Worm (Caenorhabditis elegans) whole organism, late embryonic: ENCODE measurements around the gene ger-1.
A peak's percentile ranks its signal among the peaks of the same experiment; 100 is the strongest.

Experiments used
- C38D4.7 ChIP-seq: fragments of 200-800 bp; sonication (Bioruptor generic); optimal IDR thresholded peaks from 2 replicates; lab custom pipeline; 2018; ENCODE audit warnings: mild to moderate bottlenecking, missing genetic modification characterization, moderate library complexity, missing compliant biosample characterization
- F13H6.1 ChIP-seq: sonication (generic microtip); optimal IDR thresholded peaks from 2 replicates; lab custom pipeline; 2016; ENCODE audit warnings: missing genetic modification characterization, missing compliant biosample characterization
- Y22D7AL.16 ChIP-seq: sonication (generic microtip); optimal IDR thresholded peaks from 2 replicates; lab custom pipeline; 2016; ENCODE audit warnings: missing genetic modification characterization, missing compliant biosample characterization
- ahr-1 ChIP-seq: sonication (generic microtip); optimal IDR thresholded peaks from 2 replicates; lab custom pipeline; 2016; ENCODE audit warnings: missing genetic modification characterization, missing compliant biosample characterization
- ama-1 ChIP-seq: fragments of 150-350 bp; optimal IDR thresholded peaks from 2 replicates; lab custom pipeline; 2014
- ceh-14 ChIP-seq: sonication (generic microtip); optimal IDR thresholded peaks from 2 replicates; lab custom pipeline; 2016; ENCODE audit warnings: missing genotype, missing genetic modification characterization, missing compliant biosample characterization
- ceh-19 ChIP-seq: fragments of 200-800 bp; sonication (Bioruptor generic); optimal IDR thresholded peaks from 2 replicates; lab custom pipeline; 2018; ENCODE audit warnings: mild to moderate bottlenecking, missing genetic modification characterization, missing compliant biosample characterization
- ceh-2 ChIP-seq: sonication (generic microtip); optimal IDR thresholded peaks from 2 replicates; lab custom pipeline; 2016; ENCODE audit warnings: missing genotype, missing genetic modification characterization, missing compliant biosample characterization
- ceh-30 ChIP-seq: fragments of 150-350 bp; optimal IDR thresholded peaks from 2 replicates; lab custom pipeline; 2014; ENCODE audit warnings: missing biosample characterization, missing genetic modification characterization
- ceh-45 ChIP-seq: fragments of 200-800 bp; sonication (Bioruptor generic); IDR thresholded peaks from 2 replicates; pipeline ENCODE4 v1.3.6; 2022; ENCODE audit warnings: missing genetic modification reagents, missing genetic modification characterization, missing compliant biosample characterization
- ceh-48 ChIP-seq: sonication (generic microtip); optimal IDR thresholded peaks from 2 replicates; lab custom pipeline; 2016; ENCODE audit warnings: missing genetic modification characterization, inconsistent platforms, missing compliant biosample characterization
- ceh-9 ChIP-seq: sonication (generic microtip); optimal IDR thresholded peaks from 2 replicates; lab custom pipeline; 2016; ENCODE audit warnings: mild to moderate bottlenecking, missing genetic modification characterization, inconsistent platforms, missing compliant biosample characterization
- che-1 ChIP-seq: sonication (generic microtip); optimal IDR thresholded peaks from 2 replicates; lab custom pipeline; 2016; ENCODE audit warnings: mild to moderate bottlenecking, missing genetic modification characterization, missing compliant biosample characterization
- dve-1 ChIP-seq: sonication (generic microtip); optimal IDR thresholded peaks from 2 replicates; lab custom pipeline; 2017; ENCODE audit warnings: antibody characterized with exemption, mild to moderate bottlenecking, missing genetic modification characterization, missing compliant biosample characterization
- elt-2 ChIP-seq: sonication (generic microtip); optimal IDR thresholded peaks from 2 replicates; lab custom pipeline; 2016; ENCODE audit warnings: missing genetic modification reagents, missing genetic modification characterization, missing compliant biosample characterization
- elt-4 ChIP-seq: sonication (generic microtip); optimal IDR thresholded peaks from 2 replicates; lab custom pipeline; 2016; ENCODE audit warnings: missing genetic modification characterization, missing compliant biosample characterization
- fkh-10 ChIP-seq: fragments of 150-350 bp; optimal IDR thresholded peaks from 2 replicates; lab custom pipeline; 2014; ENCODE audit warnings: missing biosample characterization, missing genetic modification reagents, missing genetic modification characterization
- fkh-6 ChIP-seq: sonication (generic microtip); optimal IDR thresholded peaks from 2 replicates; lab custom pipeline; 2016; ENCODE audit warnings: missing genetic modification characterization, missing compliant biosample characterization
- gmeb-2 ChIP-seq: sonication (generic microtip); optimal IDR thresholded peaks from 2 replicates; lab custom pipeline; 2016; ENCODE audit warnings: missing genetic modification characterization, inconsistent platforms, missing compliant biosample characterization
- hlh-15 ChIP-seq: sonication (generic microtip); optimal IDR thresholded peaks from 2 replicates; lab custom pipeline; 2016; ENCODE audit warnings: missing genetic modification characterization, missing compliant biosample characterization
- hlh-30 ChIP-seq: sonication (generic microtip); optimal IDR thresholded peaks from 2 replicates; lab custom pipeline; 2017; ENCODE audit warnings: antibody characterized with exemption, missing genetic modification characterization, missing compliant biosample characterization; ENCODE audit not compliant: insufficient read depth
- hlh-6 ChIP-seq: sonication (generic microtip); optimal IDR thresholded peaks from 2 replicates; lab custom pipeline; 2016; ENCODE audit warnings: missing genotype, missing genetic modification characterization, missing compliant biosample characterization
- lin-11 ChIP-seq: fragments of 200-800 bp; sonication (Bioruptor generic); optimal IDR thresholded peaks from 2 replicates; lab custom pipeline; 2018; ENCODE audit warnings: mild to moderate bottlenecking, missing genetic modification characterization, missing compliant biosample characterization
- madf-2 ChIP-seq: sonication (generic microtip); optimal IDR thresholded peaks from 2 replicates; lab custom pipeline; 2017; ENCODE audit warnings: missing genetic modification characterization, missing compliant biosample characterization
- nfya-1 ChIP-seq: sonication (generic microtip); optimal IDR thresholded peaks from 2 replicates; lab custom pipeline; 2017; ENCODE audit warnings: missing genetic modification characterization, mild to moderate bottlenecking, missing compliant biosample characterization, antibody characterized with exemption, moderate library complexity
- nhr-11 ChIP-seq: fragments of 150-350 bp; optimal IDR thresholded peaks from 2 replicates; lab custom pipeline; 2014; ENCODE audit warnings: missing biosample characterization, missing genetic modification characterization
- nhr-232 ChIP-seq: sonication (generic microtip); optimal IDR thresholded peaks from 2 replicates; lab custom pipeline; 2016; ENCODE audit warnings: missing genetic modification characterization, missing compliant biosample characterization
- npax-4 ChIP-seq: sonication (generic microtip); optimal IDR thresholded peaks from 2 replicates; lab custom pipeline; 2016; ENCODE audit warnings: missing genetic modification characterization, missing compliant biosample characterization
- odd-2 ChIP-seq: sonication (generic microtip); optimal IDR thresholded peaks from 2 replicates; lab custom pipeline; 2017; ENCODE audit warnings: antibody characterized with exemption, mild to moderate bottlenecking, missing genetic modification characterization, missing compliant biosample characterization
- pag-3 ChIP-seq: sonication (generic microtip); optimal IDR thresholded peaks from 2 replicates; lab custom pipeline; 2016; ENCODE audit warnings: missing compliant biosample characterization, missing genetic modification characterization, borderline replicate concordance
- pax-1 ChIP-seq: fragments of 150-350 bp; optimal IDR thresholded peaks from 2 replicates; lab custom pipeline; 2014; ENCODE audit warnings: missing biosample characterization, missing genetic modification characterization
- pha-4 ChIP-seq: fragments of 150-350 bp; optimal IDR thresholded peaks from 2 replicates; lab custom pipeline; 2018; ENCODE audit warnings: missing biosample characterization, missing genetic modification reagents, missing genetic modification characterization
- rnt-1 ChIP-seq: sonication (generic microtip); optimal IDR thresholded peaks from 2 replicates; lab custom pipeline; 2016; ENCODE audit warnings: missing genetic modification characterization, missing compliant biosample characterization
- sdc-2 ChIP-seq: sonication (generic microtip); optimal IDR thresholded peaks from 2 replicates; lab custom pipeline; 2016; ENCODE audit warnings: missing genotype, missing genetic modification characterization, missing compliant biosample characterization
- sox-4 ChIP-seq: sonication (generic microtip); optimal IDR thresholded peaks from 2 replicates; lab custom pipeline; 2017; ENCODE audit warnings: mild to moderate bottlenecking, missing genetic modification characterization, inconsistent platforms, missing compliant biosample characterization
- tbx-7 ChIP-seq: sonication (generic microtip); optimal IDR thresholded peaks from 2 replicates; lab custom pipeline; 2016; ENCODE audit warnings: missing genotype, missing genetic modification characterization, missing compliant biosample characterization
- ttx-3 ChIP-seq: sonication (generic microtip); optimal IDR thresholded peaks from 2 replicates; lab custom pipeline; 2016; ENCODE audit warnings: missing genetic modification reagents, missing genetic modification characterization, missing compliant biosample characterization
- unc-3 ChIP-seq, 2 experiments: fragments of 200-800 bp in 1 of 2; sonication (Bioruptor generic) in 1 of 2; sonication (generic microtip) in 1 of 2; conservative IDR thresholded peaks in 1 of 2; optimal IDR thresholded peaks in 1 of 2; 2 replicates each; pipeline versions ENCODE4 v1.3.6 to Lab custom; 2016 to 2022; ENCODE audit warnings: missing compliant biosample characterization in 2 of 2, missing genetic modification characterization in 2 of 2, missing genetic modification reagents in 1 of 2
- unc-42 ChIP-seq: sonication (generic microtip); optimal IDR thresholded peaks from 2 replicates; lab custom pipeline; 2016; ENCODE audit warnings: missing genotype, missing genetic modification characterization, missing compliant biosample characterization
- unc-55 ChIP-seq: sonication (generic microtip); optimal IDR thresholded peaks from 2 replicates; lab custom pipeline; 2017; ENCODE audit warnings: missing biosample characterization, missing genetic modification reagents, missing genetic modification characterization
- unc-86 ChIP-seq: sonication (generic microtip); optimal IDR thresholded peaks from 2 replicates; lab custom pipeline; 2016; ENCODE audit warnings: missing genetic modification characterization, missing compliant biosample characterization
- zip-5 ChIP-seq: sonication (generic microtip); optimal IDR thresholded peaks from 2 replicates; lab custom pipeline; 2016; ENCODE audit warnings: missing genetic modification characterization, missing compliant biosample characterization

The ger-1 gene

DNA sequence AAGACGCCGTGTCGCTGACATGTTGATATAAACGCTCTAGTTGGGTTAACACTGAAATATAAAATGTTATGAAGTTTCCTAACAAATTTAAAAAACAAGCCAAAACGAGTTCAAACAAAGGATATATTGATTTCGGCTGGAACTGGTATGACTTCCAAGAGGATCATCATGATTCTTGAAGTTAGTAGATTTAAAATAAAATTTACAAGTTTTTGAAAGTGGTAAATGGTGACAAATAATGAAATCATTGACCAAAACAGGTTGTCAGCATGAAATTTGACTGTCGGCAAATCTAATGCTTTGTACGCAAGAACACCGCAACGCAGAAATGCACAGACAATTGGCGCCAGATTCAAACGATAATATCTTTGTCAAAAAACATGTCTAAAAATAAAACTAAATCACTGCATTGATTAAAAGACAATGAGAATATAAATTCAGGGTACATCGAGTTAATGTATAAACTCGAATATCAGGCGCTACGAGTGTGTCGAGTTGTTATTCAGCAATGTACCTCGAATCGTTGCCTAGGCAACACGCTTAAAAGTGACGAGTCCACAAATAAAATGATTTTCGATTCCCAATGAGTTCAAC is 1.3 kb upstream of the ger-1 start, which contains the start of the genes ubc-18 and R01H2.8:
ubc-18 (minus strand) TSS at position 51 of the 594 bp plus-strand sequence.
R01H2.8 (plus strand) TSS at position 544 of the 594 bp plus-strand sequence.
- no peak for TF ChIP-seq hlh-15
- TF ChIP-seq nfya-1 (tag; lab: Kevin White, UChicago) = peak; percentile 38

DNA sequence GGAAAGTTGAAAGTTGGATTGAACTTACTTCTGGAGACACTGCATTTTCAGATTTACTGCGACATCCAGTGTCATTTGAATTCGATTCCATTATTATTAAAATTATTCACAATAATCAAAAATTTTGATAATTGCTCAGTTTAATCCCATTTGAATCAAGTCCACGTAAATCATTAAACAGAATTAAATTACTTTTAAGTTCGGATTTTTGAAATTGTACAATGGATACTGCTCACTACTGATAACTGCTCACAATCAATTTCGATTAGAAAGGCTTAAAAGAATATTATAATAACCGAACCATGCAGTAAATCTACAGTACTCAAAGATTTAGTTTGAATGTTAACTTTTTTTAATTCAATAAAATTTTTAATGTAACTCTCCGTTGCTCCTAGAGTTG is 3.1 kb downstream of the ger-1 start, which contains the start of gene R01H2.4:
R01H2.4 (minus strand) TSS at position 101 of the 400 bp plus-strand sequence.
- no peak for TF ChIP-seq zip-5 (tag; lab: Kevin White, UChicago)
- TF ChIP-seq gmeb-2 (tag; lab: Kevin White, UChicago) = no peak
- no peak for TF ChIP-seq lin-11 (tag; lab: Kevin White, UChicago)
- TF ChIP-seq elt-2 = no peak
- no peak for TF ChIP-seq sdc-2 (tag; lab: Kevin White, UChicago)
- TF ChIP-seq fkh-10 (GFP tag; lab: Kevin White, UChicago) = no peak
- TF ChIP-seq nhr-232 (tag; lab: Kevin White, UChicago) = no peak
- TF ChIP-seq sox-4 (tag; lab: Kevin White, UChicago) = no peak
- no peak for TF ChIP-seq ama-1 (lab: Kevin White, UChicago)
- TF ChIP-seq ceh-9 = no peak
- no peak for TF ChIP-seq hlh-15
- no peak for TF ChIP-seq ceh-14 (tag; lab: Kevin White, UChicago)

DNA sequence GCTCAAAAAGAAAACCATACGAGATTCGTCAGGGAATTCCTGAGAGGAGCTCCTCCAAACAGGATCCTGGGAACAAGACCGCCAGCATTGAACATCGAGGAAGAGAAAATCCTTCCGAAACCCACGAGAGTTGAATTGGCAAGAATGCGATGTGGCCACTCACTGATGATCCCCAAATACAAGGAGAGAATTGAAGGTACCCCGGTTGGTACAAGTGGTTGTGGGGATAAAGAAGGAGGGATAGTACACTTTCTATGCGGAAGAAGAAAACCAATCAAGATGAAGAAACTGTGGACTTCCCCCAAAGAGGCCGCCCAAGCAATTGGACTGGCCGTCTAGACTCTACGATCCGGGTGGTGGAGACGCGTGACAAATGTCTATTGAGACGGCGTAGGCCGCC is 4.2 kb downstream of the ger-1 start:
- TF ChIP-seq unc-42 (tag; lab: Kevin White, UChicago) (no peak), ttx-3 (tag; lab: Kevin White, UChicago) (no peak), ceh-48 (tag; lab: Kevin White, UChicago) (no peak), pha-4 (tag; lab: Kevin White, UChicago) (no peak), che-1 (tag; lab: Kevin White, UChicago) (no peak)

DNA sequence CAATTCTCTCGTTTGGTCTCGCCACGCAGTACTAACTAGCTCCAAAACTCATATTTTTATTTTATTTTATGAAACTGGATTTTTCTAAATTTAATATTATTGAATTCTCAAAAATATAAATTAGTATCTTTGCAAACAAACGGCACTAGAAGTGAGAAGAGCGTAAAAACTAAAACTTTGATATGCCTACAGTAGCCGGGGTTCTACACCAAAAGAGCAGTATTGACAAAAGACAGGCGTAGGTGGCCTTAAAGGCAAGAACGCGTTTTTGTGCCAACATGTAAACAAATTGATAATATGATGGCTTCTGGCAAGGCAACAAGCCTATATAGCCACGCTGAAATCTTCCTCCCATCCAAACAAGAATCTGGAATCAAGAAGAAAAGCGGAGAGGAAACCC is 4.7 kb downstream of the ger-1 start, which contains the start of gene R01H2.1:
R01H2.1 (plus strand) TSS at position 301 of the 400 bp plus-strand sequence.
- TF ChIP-seq nhr-11 = no peak
- TF ChIP-seq unc-3 (GFP tag; conservative IDR thresholded peaks at IDR 0.05; lab: Robert Waterston, UW) = no peak
- no peak for TF ChIP-seq unc-3 (tag; optimal IDR thresholded peaks at IDR 0.05; lab: Kevin White, UChicago)
- no peak for TF ChIP-seq gmeb-2 (tag; lab: Kevin White, UChicago)
- TF ChIP-seq ceh-14 (tag; lab: Kevin White, UChicago) = no peak
- no peak for TF ChIP-seq unc-86
- TF ChIP-seq hlh-30 (tag; lab: Kevin White, UChicago) = no peak
- TF ChIP-seq pag-3 (tag; lab: Kevin White, UChicago) = no peak
- no peak for TF ChIP-seq odd-2 (tag; lab: Kevin White, UChicago)
- no peak for TF ChIP-seq ceh-2 (tag; lab: Kevin White, UChicago)
- TF ChIP-seq pax-1 = no peak
- no peak for TF ChIP-seq ahr-1 (tag; lab: Kevin White, UChicago)
- no peak for TF ChIP-seq tbx-7 (tag; lab: Kevin White, UChicago)
- TF ChIP-seq ceh-19 (GFP tag; lab: Kevin White, UChicago) = no peak
- no peak for TF ChIP-seq ceh-9
- TF ChIP-seq F13H6.1 = no peak
- TF ChIP-seq ceh-45 = no peak
- no peak for TF ChIP-seq ceh-30 (tag; lab: Kevin White, UChicago)
- no peak for TF ChIP-seq Y22D7AL.16 (tag; lab: Kevin White, UChicago)
- TF ChIP-seq, all 69 proteins: peak for 0

DNA sequence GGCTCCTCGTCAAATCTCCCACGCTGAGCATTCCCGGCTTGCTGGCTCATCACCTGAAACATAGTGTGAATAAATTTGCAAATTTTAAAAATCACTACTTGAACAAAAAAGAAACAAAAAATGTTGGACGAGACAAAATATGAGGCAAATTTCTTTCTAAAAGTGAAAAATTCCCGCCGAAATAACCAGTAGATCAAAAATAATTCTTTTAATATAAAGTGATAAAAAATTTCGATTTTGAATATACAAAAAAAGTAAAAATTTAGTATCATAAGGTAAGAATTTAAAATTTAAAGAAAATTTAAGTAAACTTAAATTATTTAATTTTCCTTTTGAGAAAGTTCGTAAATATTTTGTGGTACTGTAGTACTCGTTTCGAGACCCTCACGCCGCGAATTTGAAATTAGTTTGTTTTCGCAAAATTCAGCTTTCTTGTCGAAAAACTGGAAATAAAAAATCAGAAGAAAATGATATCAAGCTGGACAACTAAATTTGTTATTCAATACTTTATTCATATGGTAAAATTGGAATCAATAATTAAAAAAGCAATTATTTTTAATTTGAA is 6.7 kb downstream of the ger-1 start, which contains the start of gene egg-2:
egg-2 (minus strand) TSS at position 53 of the 565 bp plus-strand sequence.
- TF ChIP-seq unc-55 (no peak), elt-4 (tag; lab: Kevin White, UChicago) (no peak), rnt-1 (tag; lab: Kevin White, UChicago) (no peak), C38D4.7 (GFP tag; lab: Kevin White, UChicago) (no peak), hlh-6 (tag; lab: Kevin White, UChicago) (no peak), madf-2 (tag; lab: Kevin White, UChicago) (no peak), ceh-30 (tag; lab: Kevin White, UChicago) (no peak), pha-4 (tag; lab: Kevin White, UChicago) (no peak), dve-1 (tag; lab: Kevin White, UChicago) (no peak), unc-3 (GFP tag; conservative IDR thresholded peaks at IDR 0.05; lab: Robert Waterston, UW) (no peak), unc-3 (tag; optimal IDR thresholded peaks at IDR 0.05; lab: Kevin White, UChicago) (no peak), odd-2 (tag; lab: Kevin White, UChicago) (no peak), npax-4 (tag; lab: Kevin White, UChicago) (no peak), fkh-6 (tag; lab: Kevin White, UChicago) (no peak), ceh-2 (tag; lab: Kevin White, UChicago) (no peak), Y22D7AL.16 (tag; lab: Kevin White, UChicago) (no peak)
